Worm (Caenorhabditis elegans) whole organism, L4 larva: ENCODE measurements around the gene C27C12.4.
A peak's percentile ranks its signal among the peaks of the same experiment; 100 is the strongest.

Experiments used
- F49E8.2 ChIP-seq: sonication (generic microtip); optimal IDR thresholded peaks from 2 replicates; lab custom pipeline; 2016; ENCODE audit warnings: missing compliant biosample characterization, mild to moderate bottlenecking, missing genetic modification characterization, borderline replicate concordance
- T20F7.1 ChIP-seq: fragments of 200-800 bp; sonication (Bioruptor generic); optimal IDR thresholded peaks from 2 replicates; lab custom pipeline; 2018; ENCODE audit warnings: mild to moderate bottlenecking, missing genetic modification characterization, missing compliant biosample characterization
- Y105C5A.15 ChIP-seq: fragments of 200-800 bp; sonication (Bioruptor generic); IDR thresholded peaks from 2 replicates; pipeline ENCODE4 v1.3.6; 2022; ENCODE audit warnings: missing genetic modification characterization, missing compliant biosample characterization
- Y5F2A.4 ChIP-seq: fragments of 200-800 bp; sonication (Bioruptor generic); optimal IDR thresholded peaks from 2 replicates; lab custom pipeline; 2018; ENCODE audit warnings: mild to moderate bottlenecking, missing genetic modification characterization, missing compliant biosample characterization
- Y75B8A.6 ChIP-seq: fragments of 200-800 bp; sonication (Bioruptor generic); IDR thresholded peaks from 2 replicates; pipeline ENCODE4 v1.3.6; 2022; ENCODE audit warnings: missing genetic modification reagents, missing genetic modification characterization, missing compliant biosample characterization
- aha-1 ChIP-seq: fragments of 150-350 bp; peaks from one replicate; lab custom pipeline; 2014; ENCODE audit warnings: missing biosample characterization, missing genetic modification characterization
- arid-1 ChIP-seq: fragments of 200-800 bp; sonication (Bioruptor generic); conservative IDR thresholded peaks from 2 replicates; pipeline ENCODE4 v1.3.6; 2022; ENCODE audit warnings: missing genetic modification reagents, missing genetic modification characterization, missing compliant biosample characterization
- ceh-28 ChIP-seq: fragments of 150-350 bp; optimal IDR thresholded peaks from 2 replicates; lab custom pipeline; 2014; ENCODE audit warnings: missing biosample characterization, missing genetic modification reagents, missing genetic modification characterization
- daf-19 ChIP-seq: fragments of 200-800 bp; sonication (Bioruptor generic); conservative IDR thresholded peaks from 2 replicates; pipeline ENCODE4 v1.3.6; 2022; ENCODE audit warnings: missing genetic modification characterization, missing compliant biosample characterization
- dmd-9 ChIP-seq: fragments of 200-800 bp; sonication (Bioruptor generic); IDR thresholded peaks from 2 replicates; pipeline ENCODE4 v1.3.6; 2022; ENCODE audit warnings: missing genetic modification reagents, missing genetic modification characterization, missing compliant biosample characterization
- duxl-1 ChIP-seq: sonication (generic microtip); optimal IDR thresholded peaks from 2 replicates; lab custom pipeline; 2016; ENCODE audit warnings: mild to moderate bottlenecking, missing genetic modification characterization, moderate library complexity, missing compliant biosample characterization; ENCODE audit not compliant: poor library complexity
- egl-27 ChIP-seq: sonication (generic microtip); optimal IDR thresholded peaks from 3 replicates; lab custom pipeline; 2017; ENCODE audit warnings: missing biosample characterization, missing genetic modification reagents, missing genetic modification characterization
- egl-43 ChIP-seq: fragments of 200-800 bp; sonication (Bioruptor generic); IDR thresholded peaks from 2 replicates; pipeline ENCODE4 v1.3.6; 2022; ENCODE audit warnings: missing genetic modification reagents, missing genetic modification characterization, missing compliant biosample characterization
- fkh-10 ChIP-seq: fragments of 150-350 bp; optimal IDR thresholded peaks from 2 replicates; lab custom pipeline; 2014; ENCODE audit warnings: missing biosample characterization, missing genetic modification reagents, missing genetic modification characterization
- fos-1 ChIP-seq: fragments of 150-350 bp; optimal IDR thresholded peaks from 2 replicates; lab custom pipeline; 2014; ENCODE audit warnings: missing biosample characterization, missing genetic modification characterization
- hlh-30 ChIP-seq: sonication (generic microtip); optimal IDR thresholded peaks from 2 replicates; lab custom pipeline; 2017; ENCODE audit warnings: antibody characterized with exemption, mild to moderate bottlenecking, missing genetic modification characterization, missing compliant biosample characterization; ENCODE audit not compliant: insufficient read depth
- hmg-1.1 ChIP-seq: fragments of 200-800 bp; sonication (Bioruptor generic); IDR thresholded peaks from 2 replicates; pipeline ENCODE4 v1.3.6; 2022; ENCODE audit warnings: missing genetic modification reagents, missing genetic modification characterization, missing compliant biosample characterization
- lin-1 ChIP-seq: fragments of 200-800 bp; sonication (Bioruptor generic); IDR thresholded peaks from 2 replicates; pipeline ENCODE4 v1.3.6; 2022; ENCODE audit warnings: missing genetic modification reagents, missing genetic modification characterization, missing compliant biosample characterization
- lin-15B ChIP-seq: fragments of 150-350 bp; sonication (generic microtip); optimal IDR thresholded peaks from 3 replicates; lab custom pipeline; 2014; ENCODE audit warnings: missing biosample characterization, missing genetic modification characterization
- lin-38 ChIP-seq: fragments of 200-800 bp; sonication (Bioruptor generic); IDR thresholded peaks from 2 replicates; pipeline ENCODE4 v1.3.6; 2022; ENCODE audit warnings: missing genetic modification reagents, missing genetic modification characterization, missing compliant biosample characterization
- madf-9 ChIP-seq: fragments of 200-800 bp; sonication (Bioruptor generic); conservative IDR thresholded peaks from 2 replicates; pipeline ENCODE4 v1.3.6; 2022; ENCODE audit warnings: missing genetic modification reagents, missing genetic modification characterization, missing compliant biosample characterization
- mxl-2 ChIP-seq: fragments of 200-800 bp; sonication (Bioruptor generic); conservative IDR thresholded peaks from 2 replicates; pipeline ENCODE4 v1.3.6; 2022; ENCODE audit warnings: missing genetic modification reagents, missing genetic modification characterization, missing compliant biosample characterization
- nhr-6 ChIP-seq: fragments of 150-350 bp; optimal IDR thresholded peaks from 2 replicates; lab custom pipeline; 2014; ENCODE audit warnings: missing biosample characterization, missing genetic modification characterization
- nhr-77 ChIP-seq: fragments of 150-350 bp; optimal IDR thresholded peaks from 2 replicates; lab custom pipeline; 2014; ENCODE audit warnings: missing biosample characterization, missing genetic modification characterization
- pqm-1 ChIP-seq: sonication (generic microtip); optimal IDR thresholded peaks from 2 replicates; lab custom pipeline; 2017; ENCODE audit warnings: missing biosample characterization, missing genetic modification characterization
- set-16 ChIP-seq: fragments of 200-800 bp; sonication (Bioruptor generic); IDR thresholded peaks from 2 replicates; pipeline ENCODE4 v1.3.6; 2022; ENCODE audit warnings: missing genetic modification reagents, missing genetic modification characterization, missing compliant biosample characterization
- skn-1 ChIP-seq: fragments of 150-350 bp; optimal IDR thresholded peaks from 2 replicates; lab custom pipeline; 2014; ENCODE audit warnings: missing biosample characterization, missing genetic modification characterization
- spr-1 ChIP-seq: sonication (generic microtip); optimal IDR thresholded peaks from 2 replicates; lab custom pipeline; 2016; ENCODE audit warnings: mild to moderate bottlenecking, missing genetic modification characterization, missing compliant biosample characterization
- zag-1 ChIP-seq: fragments of 150-350 bp; optimal IDR thresholded peaks from 2 replicates; lab custom pipeline; 2014; ENCODE audit warnings: missing biosample characterization, missing genetic modification characterization
- zip-2 ChIP-seq: fragments of 150-350 bp; optimal IDR thresholded peaks from 2 replicates; lab custom pipeline; 2014; ENCODE audit warnings: missing biosample characterization, missing genetic modification characterization

The C27C12.4 gene

ce11 chrX:14865744-14866143 is 11.9 kb downstream of the C27C12.4 start, which contains the start of gene C27C12.3:
C27C12.3 (minus strand) TSS chrX:14865844.
- no peak for TF ChIP-seq daf-19
- TF ChIP-seq duxl-1 (tag; lab: Kevin White, UChicago) = no peak
- no peak for TF ChIP-seq nhr-77
- no peak for TF ChIP-seq Y5F2A.4 (GFP tag; lab: Kevin White, UChicago)
- TF ChIP-seq arid-1 (GFP tag; lab: Robert Waterston, UW) = no peak
- no peak for TF ChIP-seq F49E8.2 (tag; lab: Kevin White, UChicago)
- no peak for TF ChIP-seq hmg-1.1
- TF ChIP-seq fkh-10 (GFP tag; lab: Kevin White, UChicago) = no peak
- TF ChIP-seq ceh-28 (tag; lab: Kevin White, UChicago) = no peak
- TF ChIP-seq spr-1 (tag; lab: Kevin White, UChicago) = no peak
- TF ChIP-seq, all 104 proteins: peak for 0

- TF ChIP-seq T20F7.1 (GFP tag; lab: Kevin White, UChicago) (no peak), madf-9 (GFP tag; lab: Robert Waterston, UW) (no peak), arid-1 (GFP tag; lab: Robert Waterston, UW) (no peak)
Measured at ce11 chrX:14868200-14868599, 14.3 kb downstream of the C27C12.4 start, which contains the start of gene F31F6.1. F31F6.1 (minus strand) TSS chrX:14868300.

- TF ChIP-seq nhr-6 (tag; lab: Kevin White, UChicago) (no peak), lin-1 (GFP tag; lab: Robert Waterston, UW) (no peak), mxl-2 (GFP tag; lab: Robert Waterston, UW) (no peak)
Measured at ce11 chrX:14871780-14872179, 17.9 kb downstream of the C27C12.4 start, which contains the start of gene F31F6.2. F31F6.2 (minus strand) TSS chrX:14871880.

ce11 chrX:14872817-14873469 is 19.1 kb downstream of the C27C12.4 start, which contains the start of gene F31F6.3:
F31F6.3 (minus strand) TSS chrX:14872867.
- TF ChIP-seq set-16 (GFP tag; lab: Robert Waterston, UW) = no peak
- TF ChIP-seq dmd-9 (GFP tag; lab: Robert Waterston, UW) = no peak
- TF ChIP-seq, all 104 proteins: peak for 0

- no peak for TF ChIP-seq hlh-30 (tag; lab: Kevin White, UChicago)
- no peak for TF ChIP-seq pqm-1 (tag; lab: Kevin White, UChicago)
- TF ChIP-seq zip-2 (tag; lab: Kevin White, UChicago) = no peak
Measured at ce11 chrX:14875668-14876067, 21.8 kb downstream of the C27C12.4 start, which contains the start of gene sssh-1. sssh-1 (plus strand) TSS chrX:14875968.

ce11 chrX:14877691-14878090 is 23.8 kb downstream of the C27C12.4 start:
- TF ChIP-seq lin-38 (GFP tag; lab: Robert Waterston, UW) = no peak
- TF ChIP-seq skn-1 (tag; lab: Kevin White, UChicago) = no peak
- no peak for TF ChIP-seq Y105C5A.15
- no peak for TF ChIP-seq Y5F2A.4 (GFP tag; lab: Kevin White, UChicago)
- TF ChIP-seq nhr-77 = no peak
- 0 out of 2 replicates have a peak, but pooled peaks have one; percentile 51 for TF ChIP-seq egl-43 (GFP tag; lab: Robert Waterston, UW)
- TF ChIP-seq Y75B8A.6 (GFP tag; lab: Robert Waterston, UW) = no peak
- TF ChIP-seq zag-1 = no peak
- no peak for TF ChIP-seq egl-27 (tag; lab: Kevin White, UChicago)
- peak; percentile 62 for TF ChIP-seq set-16 (GFP tag; lab: Robert Waterston, UW)
- no peak for TF ChIP-seq fos-1 (tag; lab: Kevin White, UChicago)
- TF ChIP-seq aha-1 (tag; lab: Kevin White, UChicago) = no peak
- TF ChIP-seq lin-15B (tag; lab: Kevin White, UChicago) = no peak
- TF ChIP-seq daf-19 = no peak
- no peak for TF ChIP-seq spr-1 (tag; lab: Kevin White, UChicago)
